Worm (Caenorhabditis elegans) whole organism, young adult: ENCODE results near the gene C47D12.4.

Experiments
- B0019.2 ChIP-seq: fragments of 200-800 bp; sonication (Bioruptor generic); conservative IDR thresholded peaks from 2 replicates; pipeline ENCODE4 v1.3.6; 2022; ENCODE audit warnings: missing genetic modification reagents, missing genetic modification characterization, missing compliant biosample characterization
- B0336.3 ChIP-seq: fragments of 200-800 bp; sonication (Bioruptor generic); IDR thresholded peaks from 2 replicates; pipeline ENCODE4 v1.3.6; 2022; ENCODE audit warnings: missing genetic modification characterization, missing compliant biosample characterization
- F10E7.11 ChIP-seq: sonication (generic microtip); optimal IDR thresholded peaks from 2 replicates; lab custom pipeline; 2017; ENCODE audit warnings: mild to moderate bottlenecking, missing genetic modification characterization, moderate library complexity, missing compliant biosample characterization
- F49E8.2 ChIP-seq: sonication (generic microtip); optimal IDR thresholded peaks from 3 replicates; lab custom pipeline; 2017; ENCODE audit warnings: missing genetic modification characterization, mild to moderate bottlenecking, missing compliant biosample characterization, antibody characterized with exemption, moderate library complexity; ENCODE audit not compliant: insufficient read depth
- F57A8.1 ChIP-seq: fragments of 200-800 bp; sonication (Bioruptor generic); optimal IDR thresholded peaks from 2 replicates; lab custom pipeline; 2018; ENCODE audit warnings: mild to moderate bottlenecking, missing genetic modification characterization, moderate library complexity, missing compliant biosample characterization
- K12H6.12 ChIP-seq: fragments of 200-800 bp; sonication (Bioruptor generic); optimal IDR thresholded peaks from 2 replicates; lab custom pipeline; 2018; ENCODE audit warnings: mild to moderate bottlenecking, missing genetic modification characterization, missing compliant biosample characterization
- aptf-2 ChIP-seq: fragments of 200-800 bp; sonication (Bioruptor generic); conservative IDR thresholded peaks from 2 replicates; pipeline ENCODE4 v1.3.6; 2022; ENCODE audit warnings: missing genetic modification reagents, missing genetic modification characterization, missing compliant biosample characterization
- attf-3 ChIP-seq: fragments of 200-800 bp; sonication (Bioruptor generic); conservative IDR thresholded peaks from 2 replicates; pipeline ENCODE4 v1.3.6; 2022; ENCODE audit warnings: missing genetic modification reagents, missing genetic modification characterization, missing compliant biosample characterization
- ccch-3 ChIP-seq: fragments of 200-800 bp; sonication (Bioruptor generic); optimal IDR thresholded peaks from 2 replicates; lab custom pipeline; 2018; ENCODE audit warnings: mild to moderate bottlenecking, missing genetic modification characterization, missing compliant biosample characterization
- cebp-1 ChIP-seq, 2 experiments: fragments of 200-800 bp in 1 of 2; sonication (Bioruptor generic) in 1 of 2; sonication (generic microtip) in 1 of 2; IDR thresholded peaks in 1 of 2; optimal IDR thresholded peaks in 1 of 2; 2 replicates each; pipeline versions ENCODE4 v1.3.6 to Lab custom; 2017 to 2022; ENCODE audit warnings: missing compliant biosample characterization in 2 of 2, missing genetic modification characterization in 2 of 2, mild to moderate bottlenecking in 1 of 2, missing genetic modification reagents in 1 of 2, moderate library complexity in 1 of 2
- ceh-100 ChIP-seq: fragments of 200-800 bp; sonication (Bioruptor generic); IDR thresholded peaks from 2 replicates; pipeline ENCODE4 v1.3.6; 2022; ENCODE audit warnings: missing genetic modification reagents, missing genetic modification characterization, missing compliant biosample characterization
- egrh-3 ChIP-seq: fragments of 200-800 bp; sonication (Bioruptor generic); IDR thresholded peaks from 2 replicates; pipeline ENCODE4 v1.3.6; 2022; ENCODE audit warnings: missing genetic modification reagents, missing genetic modification characterization, missing compliant biosample characterization
- ets-4 ChIP-seq: fragments of 200-800 bp; sonication (Bioruptor generic); optimal IDR thresholded peaks from 2 replicates; lab custom pipeline; 2018; ENCODE audit warnings: mild to moderate bottlenecking, missing genetic modification characterization, missing compliant biosample characterization
- fkh-3 ChIP-seq: sonication (generic microtip); optimal IDR thresholded peaks from 2 replicates; lab custom pipeline; 2016; ENCODE audit warnings: mild to moderate bottlenecking, missing genetic modification characterization, missing compliant biosample characterization
- gei-17 ChIP-seq: fragments of 200-800 bp; sonication (Bioruptor generic); optimal IDR thresholded peaks from 2 replicates; lab custom pipeline; 2018; ENCODE audit warnings: mild to moderate bottlenecking, missing genetic modification characterization, missing compliant biosample characterization
- hmg-1.2 ChIP-seq: fragments of 200-800 bp; sonication (Bioruptor generic); IDR thresholded peaks from 2 replicates; pipeline ENCODE4 v1.3.6; 2022; ENCODE audit warnings: missing genetic modification reagents, missing genetic modification characterization, missing compliant biosample characterization
- let-607 ChIP-seq, 2 experiments: fragments of 200-800 bp in 1 of 2; sonication (Bioruptor generic) in 1 of 2; sonication (generic microtip) in 1 of 2; optimal IDR thresholded peaks; 2 replicates each; lab custom pipeline; 2016 to 2018; ENCODE audit warnings: mild to moderate bottlenecking in 2 of 2, missing compliant biosample characterization in 2 of 2, missing genetic modification characterization in 2 of 2, moderate library complexity in 2 of 2, missing genotype in 1 of 2
- lin-26 ChIP-seq: fragments of 200-800 bp; sonication (Bioruptor generic); IDR thresholded peaks from 2 replicates; pipeline ENCODE4 v1.3.6; 2022; ENCODE audit warnings: missing genetic modification reagents, missing genetic modification characterization, missing compliant biosample characterization
- lsl-1 ChIP-seq: fragments of 200-800 bp; sonication (Bioruptor generic); optimal IDR thresholded peaks from 2 replicates; lab custom pipeline; 2018; ENCODE audit warnings: mild to moderate bottlenecking, missing genetic modification characterization, moderate library complexity, missing compliant biosample characterization
- mcd-1 ChIP-seq: fragments of 200-800 bp; sonication (Bioruptor generic); IDR thresholded peaks from 2 replicates; pipeline ENCODE4 v1.3.6; 2022; ENCODE audit warnings: missing genetic modification reagents, missing genetic modification characterization, missing compliant biosample characterization
- nfyb-1 ChIP-seq: fragments of 200-800 bp; sonication (Bioruptor generic); IDR thresholded peaks from 2 replicates; pipeline ENCODE4 v1.3.6; 2022; ENCODE audit warnings: missing genetic modification reagents, missing genetic modification characterization, missing compliant biosample characterization
- nhr-90 ChIP-seq: sonication (generic microtip); optimal IDR thresholded peaks from 2 replicates; lab custom pipeline; 2016; ENCODE audit warnings: missing genotype, mild to moderate bottlenecking, missing genetic modification characterization, missing compliant biosample characterization
- rpc-1 ChIP-seq, 2 experiments: fragments of 150-350 bp in 1 of 2; sonication (generic microtip) in 1 of 2; optimal IDR thresholded peaks; 2 replicates each; lab custom pipeline; 2014 to 2018; ENCODE audit warnings: missing biosample characterization in 1 of 2, missing genetic modification characterization in 1 of 2, missing genetic modification reagents in 1 of 2, missing genotype in 1 of 2
- sdz-38 ChIP-seq: sonication (generic microtip); optimal IDR thresholded peaks from 2 replicates; lab custom pipeline; 2016; ENCODE audit warnings: missing genotype, missing genetic modification characterization, missing compliant biosample characterization
- snpc-1.1 ChIP-seq: sonication (generic microtip); optimal IDR thresholded peaks from 2 replicates; lab custom pipeline; 2017; ENCODE audit warnings: missing genetic modification characterization, mild to moderate bottlenecking, missing compliant biosample characterization, antibody characterized with exemption, moderate library complexity, missing genotype, missing genetic modification reagents; ENCODE audit not compliant: insufficient read depth
- snpc-3.4 ChIP-seq: sonication (generic microtip); optimal IDR thresholded peaks from 2 replicates; lab custom pipeline; 2017; ENCODE audit warnings: missing genetic modification characterization, mild to moderate bottlenecking, missing compliant biosample characterization, antibody characterized with exemption, moderate library complexity, missing genotype, missing genetic modification reagents
- snpc-4 ChIP-seq, 5 experiments: fragments of 150-350 bp in 1 of 5; sonication (generic microtip) in 4 of 5; optimal IDR thresholded peaks; 2 replicates each; lab custom pipeline; 2014 to 2018; ENCODE audit warnings: missing genetic modification characterization in 5 of 5, missing biosample characterization in 3 of 5, antibody characterized with exemption in 2 of 5, mild to moderate bottlenecking in 2 of 5, missing compliant biosample characterization in 2 of 5, missing genotype in 2 of 5, moderate library complexity in 2 of 5, missing genetic modification reagents in 1 of 5
- tbp1 ChIP-seq: fragments of 200-800 bp; sonication (Bioruptor generic); optimal IDR thresholded peaks from 2 replicates; lab custom pipeline; 2018; ENCODE audit warnings: mild to moderate bottlenecking, missing genetic modification characterization, missing compliant biosample characterization
- zfh-2 ChIP-seq: fragments of 200-800 bp; sonication (Bioruptor generic); conservative IDR thresholded peaks from 2 replicates; pipeline ENCODE4 v1.3.6; 2022; ENCODE audit warnings: missing genetic modification reagents, missing genetic modification characterization, missing compliant biosample characterization
- ztf-22 ChIP-seq: fragments of 200-800 bp; sonication (Bioruptor generic); optimal IDR thresholded peaks from 2 replicates; lab custom pipeline; 2018; ENCODE audit warnings: mild to moderate bottlenecking, missing genetic modification characterization, moderate library complexity, missing compliant biosample characterization
- ztf-28 ChIP-seq: fragments of 200-800 bp; sonication (Bioruptor generic); IDR thresholded peaks from 2 replicates; pipeline ENCODE4 v1.3.6; 2022; ENCODE audit warnings: missing genetic modification reagents, missing genetic modification characterization, missing compliant biosample characterization

C47D12.4 gene

ce11 chrII:11720102-11720501 is 38.5 kb downstream of the C47D12.4 start, which contains the start of gene F13D12.3:
Gene F13D12.3 (plus strand): TSS chrII:11720402.
- no peak for TF ChIP-seq snpc-3.4 (tag; lab: Kevin White, UChicago)
- TF ChIP-seq ccch-3 (GFP tag; lab: Kevin White, UChicago): no peak
- no peak for TF ChIP-seq B0019.2
- no peak for TF ChIP-seq ets-4
- no peak for TF ChIP-seq nhr-90 (tag; lab: Kevin White, UChicago)
- TF ChIP-seq F10E7.11 (tag; lab: Kevin White, UChicago): no peak
- TF ChIP-seq hmg-1.2: no peak
- TF ChIP-seq attf-3 (GFP tag; lab: Robert Waterston, UW): no peak
- TF ChIP-seq B0336.3: no peak

- TF ChIP-seq F49E8.2 (tag; lab: Kevin White, UChicago): no peak
- TF ChIP-seq attf-3 (GFP tag; lab: Robert Waterston, UW): peak; percentile 84
Observed at ce11 chrII:11720819-11721218, 39.2 kb downstream of the C47D12.4 start.

ce11 chrII:11721604-11722003 is 40.0 kb downstream of the C47D12.4 start:
- TF ChIP-seq egrh-3 (GFP tag; lab: Robert Waterston, UW) (peak; percentile 33; the same call in 1 of the 2 replicates), mcd-1 (GFP tag; lab: Robert Waterston, UW) (0 out of 2 replicates have a peak, but pooled peaks have one; percentile 16), rpc-1 (optimal IDR thresholded peaks at IDR 0.05; lab: Kevin White, UChicago) (no peak), rpc-1 (tag; optimal IDR thresholded peaks at IDR 0.05; lab: Kevin White, UChicago) (no peak), ztf-28 (GFP tag; lab: Robert Waterston, UW) (no peak), zfh-2 (GFP tag; lab: Robert Waterston, UW) (peak; percentile 87), ztf-22 (GFP tag; lab: Kevin White, UChicago) (no peak), lin-26 (GFP tag; lab: Robert Waterston, UW) (0 out of 2 replicates have a peak, but pooled peaks have one; percentile 17)

ce11 chrII:11722164-11722563 is 40.6 kb downstream of the C47D12.4 start:
- TF ChIP-seq ccch-3 (GFP tag; lab: Kevin White, UChicago) (no peak), aptf-2 (GFP tag; lab: Robert Waterston, UW) (no peak), tbp1 (GFP tag; lab: Kevin White, UChicago) (no peak), fkh-3 (tag; lab: Kevin White, UChicago) (no peak), ceh-100 (GFP tag; lab: Robert Waterston, UW) (no peak), snpc-1.1 (no peak), F57A8.1 (GFP tag; lab: Kevin White, UChicago) (no peak), nfyb-1 (no peak), let-607 (tag; optimal IDR thresholded peaks at IDR 0.05; lab: Kevin White, UChicago) (no peak), snpc-4 (GFP tag; optimal IDR thresholded peaks at IDR 0.05; lab: Kevin White, UChicago) (no peak), snpc-4 (tag; optimal IDR thresholded peaks at IDR 0.05; lab: Kevin White, UChicago) (no peak), lsl-1 (GFP tag; lab: Kevin White, UChicago) (no peak)

- no peak for TF ChIP-seq cebp-1 (GFP tag; IDR thresholded peaks at IDR 0.05; lab: Robert Waterston, UW)
- no peak for TF ChIP-seq cebp-1 (tag; optimal IDR thresholded peaks at IDR 0.05; lab: Kevin White, UChicago)
- TF ChIP-seq lsl-1 (GFP tag; lab: Kevin White, UChicago): no peak
- TF ChIP-seq gei-17 (GFP tag; lab: Kevin White, UChicago): no peak
- no peak for TF ChIP-seq sdz-38 (tag; lab: Kevin White, UChicago)
- no peak for TF ChIP-seq K12H6.12
Observed at ce11 chrII:11723904-11724303, 42.3 kb downstream of the C47D12.4 start, which contains the start of gene ldh-1. Gene ldh-1 (plus strand): TSS chrII:11724204.
